Fruit fly (Drosophila melanogaster): ENCODE data around the gene CG5641.

DNA sequence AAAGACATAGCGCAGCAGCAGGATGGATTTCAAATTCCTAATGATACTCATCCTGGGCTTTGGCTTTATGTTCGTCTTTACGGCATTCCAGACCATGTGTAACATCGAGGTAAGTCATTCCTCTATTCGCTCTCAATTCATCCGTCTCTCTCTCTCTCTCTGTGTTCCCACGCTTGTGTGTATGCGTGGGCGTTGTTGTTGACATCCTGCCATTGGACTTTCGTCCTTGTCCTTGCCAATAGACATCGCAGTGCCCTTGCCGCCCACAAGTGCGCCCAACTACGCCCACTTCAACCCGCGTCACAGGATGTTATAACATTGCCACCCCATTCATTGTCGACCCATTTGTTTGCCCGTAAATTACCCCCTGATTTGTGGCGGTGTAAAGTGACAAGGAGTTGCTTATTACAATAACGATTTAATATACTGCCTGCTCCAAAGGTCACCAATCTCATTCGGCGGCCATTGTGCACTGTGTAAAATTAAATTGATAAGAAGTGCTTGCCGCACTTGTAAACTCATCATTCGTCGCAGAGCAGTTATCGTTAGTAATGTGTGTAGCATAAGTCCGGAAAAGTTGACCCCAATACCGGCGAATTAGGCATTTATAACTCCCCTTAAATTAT, 20.6 kb upstream of the CG5641 start:
- TF ChIP-seq pdm3 (GFP tag; optimal IDR thresholded peaks at IDR 0.05): no peak
- TF ChIP-seq CG11294 (GFP tag; IDR thresholded peaks at IDR 0.05): no peak
- TF ChIP-seq CG15336 (GFP tag; IDR thresholded peaks at IDR 0.05): no peak
